Fruit fly (Drosophila melanogaster): ENCODE data around the gene Trxr1.
A peak's percentile ranks its signal among the peaks of the same experiment; 100 is the strongest.

Gene Trxr1

dm6 chrX:8215094-8215854 is 27.1 kb upstream of the Trxr1 start:
- TF ChIP-seq dac (GFP tag; optimal IDR thresholded peaks at IDR 0.05) (no peak), Met (GFP tag; optimal IDR thresholded peaks at IDR 0.05) (peak; percentile 36), CG6808 (GFP tag; optimal IDR thresholded peaks at IDR 0.05) (peak; percentile 79), net (GFP tag; optimal IDR thresholded peaks at IDR 0.05) (peak; percentile 20), CG8632 (GFP tag; optimal IDR thresholded peaks at IDR 0.05) (peak; percentile 58), Gug (GFP tag; IDR thresholded peaks at IDR 0.05) (no peak), Sox14 (GFP tag; optimal IDR thresholded peaks at IDR 0.05) (peak; percentile 7), Ets21C (GFP tag; optimal IDR thresholded peaks at IDR 0.05) (no peak), CG3919 (GFP tag; optimal IDR thresholded peaks at IDR 0.05) (peak; percentile 39), acj6 (GFP tag; optimal IDR thresholded peaks at IDR 0.05) (peak; percentile 67), dsx (GFP tag; optimal IDR thresholded peaks at IDR 0.05; ENCODE audit: poor library complexity, severe bottlenecking) (peak; percentile 52), CG6163 (GFP tag; IDR thresholded peaks at IDR 0.05) (no peak), achi (GFP tag; optimal IDR thresholded peaks at IDR 0.05) (peak; percentile 67), CG11762 (GFP tag; optimal IDR thresholded peaks at IDR 0.05; ENCODE audit: insufficient read depth) (no peak), fd59A (GFP tag; optimal IDR thresholded peaks at IDR 0.05) (peak; percentile 74), Sox15 (GFP tag; optimal IDR thresholded peaks at IDR 0.05) (no peak), Blimp-1 (GFP tag; optimal IDR thresholded peaks at IDR 0.05) (no peak), spab (GFP tag; optimal IDR thresholded peaks at IDR 0.05) (peak; percentile 71), Smox (GFP tag; optimal IDR thresholded peaks at IDR 0.05) (peak; percentile 3), CG11902 (GFP tag; optimal IDR thresholded peaks at IDR 0.05) (no peak), CG8119 (GFP tag; IDR thresholded peaks at IDR 0.05) (no peak; the same call in 2 of the 3 replicates), salr (GFP tag; optimal IDR thresholded peaks at IDR 0.05) (peak; percentile 40 to 75), CG15336 (GFP tag; IDR thresholded peaks at IDR 0.05) (no peak), Eip93F (GFP tag; optimal IDR thresholded peaks at IDR 0.05) (no peak), Hr39 (GFP tag; optimal IDR thresholded peaks at IDR 0.05) (no peak), OdsH (GFP tag; optimal IDR thresholded peaks at IDR 0.05) (peak; percentile 64), CG10669 (GFP tag; optimal IDR thresholded peaks at IDR 0.05) (peak; percentile 76), Lpt (GFP tag; optimal IDR thresholded peaks at IDR 0.05) (peak; percentile 4), CG11294 (GFP tag; IDR thresholded peaks at IDR 0.05) (no peak), CG6792 (GFP tag; optimal IDR thresholded peaks at IDR 0.05) (peak; percentile 43), Sox102F (GFP tag; optimal IDR thresholded peaks at IDR 0.05) (no peak), Ets96B (tag; optimal IDR thresholded peaks at IDR 0.05) (peak; percentile 81), CG1621 (tag; optimal IDR thresholded peaks at IDR 0.05) (peak; percentile 7), CG34406 (GFP tag; optimal IDR thresholded peaks at IDR 0.05) (peak; percentile 62), ss (GFP tag; optimal IDR thresholded peaks at IDR 0.05) (peak; percentile 32 to 35), CG9139 (GFP tag; optimal IDR thresholded peaks at IDR 0.05) (peak; percentile 9), fd85E (GFP tag; optimal IDR thresholded peaks at IDR 0.05) (no peak), eg (GFP tag; IDR thresholded peaks at IDR 0.05) (no peak), lz (GFP tag; optimal IDR thresholded peaks at IDR 0.05) (peak; percentile 16), Eip78C (GFP tag) (peak; percentile 88), Eip75B (GFP tag; optimal IDR thresholded peaks at IDR 0.05) (no peak), svp (GFP tag) (no peak), pdm3 (GFP tag; optimal IDR thresholded peaks at IDR 0.05) (peak; percentile 62), vri (GFP tag; optimal IDR thresholded peaks at IDR 0.05) (no peak), Hr38 (GFP tag; optimal IDR thresholded peaks at IDR 0.05) (no peak), CG6854 (GFP tag; optimal IDR thresholded peaks at IDR 0.05) (no peak), cyc (GFP tag; optimal IDR thresholded peaks at IDR 0.05) (peak; percentile 5), CG7368 (GFP tag; optimal IDR thresholded peaks at IDR 0.05) (no peak), CG4318 (GFP tag; optimal IDR thresholded peaks at IDR 0.05) (no peak), topi (GFP tag; optimal IDR thresholded peaks at IDR 0.05) (peak; percentile 39), fkh (GFP tag; optimal IDR thresholded peaks at IDR 0.05) (no peak)
